Worm (Caenorhabditis elegans) whole organism, L1 larva: ENCODE data around the gene fbxa-160.

Experiments used
- ama-1 ChIP-seq: fragments of 150-350 bp; optimal IDR thresholded peaks from 2 replicates; lab custom pipeline; 2014
- elt-3 ChIP-seq, 6 experiments: fragments of 150-350 bp in 1 of 6; sonication (generic microtip); optimal IDR thresholded peaks; 2 replicates each; lab custom pipeline; 2017 to 2018; ENCODE audit warnings: missing biosample characterization in 6 of 6, missing genetic modification characterization in 6 of 6, inconsistent platforms in 1 of 6
- nhr-12 ChIP-seq: sonication (generic microtip); optimal IDR thresholded peaks from 2 replicates; lab custom pipeline; 2017; ENCODE audit warnings: missing biosample characterization, missing genetic modification characterization
- nhr-237 ChIP-seq: fragments of 150-350 bp; optimal IDR thresholded peaks from 2 replicates; lab custom pipeline; 2014; ENCODE audit warnings: missing biosample characterization, missing genetic modification characterization
- rnt-1 ChIP-seq: sonication (generic microtip); optimal IDR thresholded peaks from 2 replicates; lab custom pipeline; 2016; ENCODE audit warnings: mild to moderate bottlenecking, missing genetic modification characterization, moderate library complexity, missing compliant biosample characterization

DNA sequence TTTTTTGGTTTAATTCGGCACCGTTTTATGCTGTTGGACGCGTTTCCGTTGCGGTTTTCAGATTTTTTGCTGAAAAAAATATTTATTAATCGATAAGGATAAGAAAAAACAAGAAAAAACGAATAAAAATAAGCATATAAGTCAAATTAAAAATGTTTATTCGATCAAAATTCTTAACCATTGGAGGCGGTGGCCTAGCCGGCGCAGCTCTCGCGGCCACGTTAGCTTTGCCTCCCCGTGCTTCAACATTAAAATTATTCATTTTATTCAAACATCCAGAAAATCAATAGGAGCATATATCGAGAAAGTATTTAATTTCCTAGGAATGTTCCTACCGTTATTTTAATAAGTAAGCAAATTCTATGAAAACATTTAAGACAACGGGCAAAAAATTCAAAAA, 38.4 kb upstream of the fbxa-160 start, which contains the start of gene ZC204.14:
- TF ChIP-seq nhr-237 (tag; lab: Kevin White, UChicago): no peak
- no peak for TF ChIP-seq elt-3 (tag; optimal IDR thresholded peaks at IDR 0.05; lab: Kevin White, UChicago)
- no peak for TF ChIP-seq nhr-12 (tag; lab: Kevin White, UChicago)
- TF ChIP-seq ama-1 (lab: Kevin White, UChicago): no peak
- TF ChIP-seq rnt-1 (tag; lab: Kevin White, UChicago): no peak
